Fruit fly (Drosophila melanogaster): ENCODE data around the gene zormin.

Gene zormin

dm6 chr3L:2162019-2162418, 10.5 kb upstream of the zormin start (continued):
- TF ChIP-seq Awh (GFP tag; IDR thresholded peaks at IDR 0.05) (peak; percentile 90), ems (GFP tag; optimal IDR thresholded peaks at IDR 0.05) (peak; percentile 82), oc (tag; optimal IDR thresholded peaks at IDR 0.05) (peak; percentile 54), usp (GFP tag; optimal IDR thresholded peaks at IDR 0.05) (no peak), CG11560 (tag; IDR thresholded peaks at IDR 0.05) (peak; percentile 54; the same call in 2 of the 3 replicates), lab (GFP tag; optimal IDR thresholded peaks at IDR 0.05) (peak; percentile 74), bigmax (GFP tag; optimal IDR thresholded peaks at IDR 0.05) (no peak), dysf (GFP tag; IDR thresholded peaks at IDR 0.05) (peak; percentile 85), Dip3 (GFP tag; optimal IDR thresholded peaks at IDR 0.05) (no peak), Poxn (GFP tag; IDR thresholded peaks at IDR 0.05) (no peak), CG6854 (GFP tag; optimal IDR thresholded peaks at IDR 0.05) (peak; percentile 16), scrt (GFP tag; optimal IDR thresholded peaks at IDR 0.05) (peak; percentile 38), cas (GFP tag; IDR thresholded peaks at IDR 0.05) (no peak), CG30431 (GFP tag; optimal IDR thresholded peaks at IDR 0.05) (peak; percentile 31), CG3726 (GFP tag; IDR thresholded peaks at IDR 0.05) (peak; percentile 83; the same call in 2 of the 3 replicates), cg (GFP tag; optimal IDR thresholded peaks at IDR 0.05) (no peak), yki (optimal IDR thresholded peaks at IDR 0.05) (no peak), esg (GFP tag; conservative IDR thresholded peaks at IDR 0.05) (peak; percentile 81), CG16815 (GFP tag; optimal IDR thresholded peaks at IDR 0.05) (peak; percentile 17), dati (GFP tag; IDR thresholded peaks at IDR 0.05) (peak; percentile 78), mld (GFP tag; IDR thresholded peaks at IDR 0.05; ENCODE audit: partially characterized antibody) (no peak), CG3163 (GFP tag; optimal IDR thresholded peaks at IDR 0.05) (peak; percentile 26), zfh1 (GFP tag; IDR thresholded peaks at IDR 0.05) (peak; percentile 87), amos (GFP tag; IDR thresholded peaks at IDR 0.05; ENCODE audit: partially characterized antibody) (no peak), CG4404 (GFP tag; IDR thresholded peaks at IDR 0.05) (peak; percentile 41), CG1603 (tag; optimal IDR thresholded peaks at IDR 0.05) (peak; percentile 82), CG6765 (GFP tag; optimal IDR thresholded peaks at IDR 0.05) (peak; percentile 43), ERR (GFP tag; optimal IDR thresholded peaks at IDR 0.05) (no peak), CG31224 (GFP tag; IDR thresholded peaks at IDR 0.05) (peak; percentile 50), dimm (GFP tag; IDR thresholded peaks at IDR 0.05) (peak; percentile 54; the same call in 1 of the 2 replicates), CG1792 (GFP tag; optimal IDR thresholded peaks at IDR 0.05) (peak; percentile 63), Optix (GFP tag; IDR thresholded peaks at IDR 0.05) (peak; percentile 87), D19A (tag; optimal IDR thresholded peaks at IDR 0.05) (peak; percentile 75), CG7271 (tag; optimal IDR thresholded peaks at IDR 0.05) (no peak), CG6813 (GFP tag; optimal IDR thresholded peaks at IDR 0.05) (peak; percentile 57), CG9797 (GFP tag; optimal IDR thresholded peaks at IDR 0.05) (no peak), Dref (GFP tag; IDR thresholded peaks at IDR 0.05) (no peak), Xbp1 (GFP tag; optimal IDR thresholded peaks at IDR 0.05) (peak; percentile 70), MBD-R2 (GFP tag; IDR thresholded peaks at IDR 0.05) (no peak; the same call in 1 of the 2 replicates), Atf-2 (GFP tag; optimal IDR thresholded peaks at IDR 0.05) (peak; percentile 30), disco-r (GFP tag; optimal IDR thresholded peaks at IDR 0.05) (no peak), Hr3 (GFP tag; optimal IDR thresholded peaks at IDR 0.05) (peak; percentile 19), Rfx (GFP tag; IDR thresholded peaks at IDR 0.05) (peak; percentile 80), E2f1 (GFP tag; IDR thresholded peaks at IDR 0.05) (peak; percentile 83), maf-S (GFP tag; optimal IDR thresholded peaks at IDR 0.05) (peak; percentile 16), sob (GFP tag; IDR thresholded peaks at IDR 0.05) (peak; percentile 73; the same call in 1 of the 2 replicates), CG13894 (tag; optimal IDR thresholded peaks at IDR 0.05) (no peak), mirr (GFP tag; optimal IDR thresholded peaks at IDR 0.05) (no peak), CG2875 (GFP tag; optimal IDR thresholded peaks at IDR 0.05) (peak; percentile 57), wor (GFP tag; IDR thresholded peaks at IDR 0.05) (peak; percentile 79), pum (GFP tag; optimal IDR thresholded peaks at IDR 0.05) (peak; percentile 70), Mes4 (GFP tag; optimal IDR thresholded peaks at IDR 0.05) (peak; percentile 43)

Measured in whole organism, embryonic.